Worm (Caenorhabditis elegans) whole organism, L4 larva: ENCODE measurements around the gene csp-2.
"Not testable (repeated sequence)": the region's sequence is repeated elsewhere in the genome, so short reads cannot be mapped to it uniquely, and the experiment has no call there.

Experiments
- F26F4.8 ChIP-seq: fragments of 200-800 bp; sonication (Bioruptor generic); conservative IDR thresholded peaks from 2 replicates; pipeline ENCODE4 v1.3.6; 2022; ENCODE audit warnings: missing genetic modification characterization, missing compliant biosample characterization
- fos-1 ChIP-seq: fragments of 150-350 bp; optimal IDR thresholded peaks from 2 replicates; lab custom pipeline; 2014; ENCODE audit warnings: missing biosample characterization, missing genetic modification characterization
- lin-39 ChIP-seq: fragments of 150-350 bp; optimal IDR thresholded peaks from 2 replicates; lab custom pipeline; 2014; ENCODE audit warnings: missing biosample characterization, missing genetic modification reagents, missing genetic modification characterization
- lsy-2 ChIP-seq, 2 experiments: fragments of 150-350 bp in 1 of 2; sonication (generic microtip) in 1 of 2; optimal IDR thresholded peaks; 2 replicates each; lab custom pipeline; 2014 to 2017; ENCODE audit warnings: missing biosample characterization in 2 of 2, missing genetic modification characterization in 2 of 2
- nhr-237 ChIP-seq: sonication (generic microtip); optimal IDR thresholded peaks from 2 replicates; lab custom pipeline; 2017; ENCODE audit warnings: missing biosample characterization, missing genetic modification characterization
- nhr-77 ChIP-seq: fragments of 150-350 bp; optimal IDR thresholded peaks from 2 replicates; lab custom pipeline; 2014; ENCODE audit warnings: missing biosample characterization, missing genetic modification characterization
- skn-1 ChIP-seq: fragments of 150-350 bp; optimal IDR thresholded peaks from 2 replicates; lab custom pipeline; 2014; ENCODE audit warnings: missing biosample characterization, missing genetic modification characterization
- vab-7 ChIP-seq: fragments of 200-800 bp; sonication (Bioruptor generic); IDR thresholded peaks from 2 replicates; pipeline ENCODE4 v1.3.6; 2022; ENCODE audit warnings: missing genetic modification reagents, missing genetic modification characterization, missing compliant biosample characterization
- zip-11 ChIP-seq: fragments of 200-800 bp; sonication (Bioruptor generic); IDR thresholded peaks from 2 replicates; pipeline ENCODE4 v1.3.6; 2022; ENCODE audit warnings: missing genetic modification characterization, missing compliant biosample characterization
- ztf-11 ChIP-seq: fragments of 150-350 bp; optimal IDR thresholded peaks from 2 replicates; lab custom pipeline; 2014; ENCODE audit warnings: missing biosample characterization, missing genetic modification characterization

- TF ChIP-seq ztf-11; vab-7 (GFP tag; lab: Robert Waterston, UW); nhr-237 (tag; lab: Kevin White, UChicago); F26F4.8 (GFP tag; lab: Robert Waterston, UW); fos-1 (tag; lab: Kevin White, UChicago); lsy-2 (tag; optimal IDR thresholded peaks at IDR 0.05; lab: Kevin White, UChicago); nhr-77; zip-11; lin-39 (tag; lab: Kevin White, UChicago); skn-1 (tag; lab: Kevin White, UChicago): not testable (repeated sequence)
Observed at ce11 chrIV:6317357-6317756, 9.8 kb downstream of the csp-2 start, which contains the start of gene Y73B6BL.12.
